Worm (Caenorhabditis elegans) whole organism, young adult: ENCODE data around the gene gdh-1.
A peak's percentile ranks its signal among the peaks of the same experiment; 100 is the strongest.

Source experiments
- F23B12.7 ChIP-seq: sonication (generic microtip); optimal IDR thresholded peaks from 2 replicates; lab custom pipeline; 2017; ENCODE audit warnings: missing genetic modification characterization, mild to moderate bottlenecking, missing compliant biosample characterization, antibody characterized with exemption, moderate library complexity; ENCODE audit not compliant: insufficient read depth
- Y56A3A.18 ChIP-seq: fragments of 200-800 bp; sonication (Bioruptor generic); IDR thresholded peaks from 2 replicates; pipeline ENCODE4 v1.3.6; 2022; ENCODE audit warnings: missing genetic modification reagents, missing genetic modification characterization, missing compliant biosample characterization
- ama-1 ChIP-seq, 3 experiments: fragments of 150-350 bp in 1 of 3; sonication (generic microtip) in 2 of 3; optimal IDR thresholded peaks; 2 replicates each; lab custom pipeline; 2014 to 2018; ENCODE audit warnings: missing biosample characterization in 2 of 3, missing genetic modification characterization in 2 of 3, missing genetic modification reagents in 2 of 3
- gei-17 ChIP-seq: fragments of 200-800 bp; sonication (Bioruptor generic); optimal IDR thresholded peaks from 2 replicates; lab custom pipeline; 2018; ENCODE audit warnings: mild to moderate bottlenecking, missing genetic modification characterization, missing compliant biosample characterization
- hsf-1 ChIP-seq: fragments of 200-800 bp; sonication (Bioruptor generic); IDR thresholded peaks from 2 replicates; pipeline ENCODE4 v1.3.6; 2022; ENCODE audit warnings: missing genetic modification reagents, missing genetic modification characterization, missing compliant biosample characterization
- let-526 ChIP-seq: fragments of 200-800 bp; sonication (Bioruptor generic); IDR thresholded peaks from 2 replicates; pipeline ENCODE4 v1.3.6; 2022; ENCODE audit warnings: missing genetic modification reagents, missing genetic modification characterization, missing compliant biosample characterization
- lin-35 ChIP-seq, 3 experiments: fragments of 150-350 bp in 2 of 3; sonication (generic microtip) in 1 of 3; optimal IDR thresholded peaks; 2 replicates each; lab custom pipeline; 2014 to 2018; ENCODE audit warnings: missing biosample characterization in 3 of 3, missing genetic modification characterization in 3 of 3, missing genetic modification reagents in 3 of 3
- lin-54 ChIP-seq: fragments of 200-800 bp; sonication (Bioruptor generic); optimal IDR thresholded peaks from 2 replicates; lab custom pipeline; 2018; ENCODE audit warnings: mild to moderate bottlenecking, missing genetic modification characterization, missing compliant biosample characterization
- lsl-1 ChIP-seq: fragments of 200-800 bp; sonication (Bioruptor generic); optimal IDR thresholded peaks from 2 replicates; lab custom pipeline; 2018; ENCODE audit warnings: mild to moderate bottlenecking, missing genetic modification characterization, moderate library complexity, missing compliant biosample characterization
- nfyb-1 ChIP-seq: fragments of 200-800 bp; sonication (Bioruptor generic); IDR thresholded peaks from 2 replicates; pipeline ENCODE4 v1.3.6; 2022; ENCODE audit warnings: missing genetic modification reagents, missing genetic modification characterization, missing compliant biosample characterization
- snpc-1.1 ChIP-seq: sonication (generic microtip); optimal IDR thresholded peaks from 2 replicates; lab custom pipeline; 2017; ENCODE audit warnings: missing genetic modification characterization, mild to moderate bottlenecking, missing compliant biosample characterization, antibody characterized with exemption, moderate library complexity, missing genotype, missing genetic modification reagents; ENCODE audit not compliant: insufficient read depth
- snpc-4 ChIP-seq, 5 experiments: fragments of 150-350 bp in 1 of 5; sonication (generic microtip) in 4 of 5; optimal IDR thresholded peaks; 2 replicates each; lab custom pipeline; 2014 to 2018; ENCODE audit warnings: missing genetic modification characterization in 5 of 5, missing biosample characterization in 3 of 5, antibody characterized with exemption in 2 of 5, mild to moderate bottlenecking in 2 of 5, missing compliant biosample characterization in 2 of 5, missing genotype in 2 of 5, moderate library complexity in 2 of 5, missing genetic modification reagents in 1 of 5
- tbp1 ChIP-seq: fragments of 200-800 bp; sonication (Bioruptor generic); optimal IDR thresholded peaks from 2 replicates; lab custom pipeline; 2018; ENCODE audit warnings: mild to moderate bottlenecking, missing genetic modification characterization, missing compliant biosample characterization
- ztf-28 ChIP-seq: fragments of 200-800 bp; sonication (Bioruptor generic); IDR thresholded peaks from 2 replicates; pipeline ENCODE4 v1.3.6; 2022; ENCODE audit warnings: missing genetic modification reagents, missing genetic modification characterization, missing compliant biosample characterization

DNA sequence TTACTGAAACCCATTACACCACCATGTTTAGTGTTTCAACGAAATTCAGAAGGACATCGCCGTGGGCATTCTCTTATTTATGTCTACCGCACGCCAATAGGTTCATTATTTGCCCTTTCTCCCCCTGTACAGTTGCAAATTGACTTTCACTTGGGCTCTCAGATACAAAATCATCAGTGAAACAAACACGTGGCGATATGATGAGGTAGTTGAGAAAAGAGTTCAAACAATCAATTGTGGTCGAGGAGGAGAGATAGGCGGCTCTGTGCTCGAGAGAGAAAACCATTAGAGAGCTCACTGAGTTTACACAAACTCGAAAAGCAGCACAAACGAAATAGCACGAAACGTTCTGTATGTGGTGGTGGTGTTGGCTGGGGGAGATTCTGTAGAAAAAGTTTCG is 4.0 kb downstream of the gdh-1 start:
- no peak for TF ChIP-seq nfyb-1 (GFP tag; lab: Robert Waterston, UW)
- TF ChIP-seq snpc-4 (GFP tag; optimal IDR thresholded peaks at IDR 0.05; lab: Kevin White, UChicago), result no peak
- no peak for TF ChIP-seq snpc-4 (tag; optimal IDR thresholded peaks at IDR 0.05; lab: Kevin White, UChicago)
- peak; percentile 53 for TF ChIP-seq ama-1 (optimal IDR thresholded peaks at IDR 0.05; lab: Kevin White, UChicago)
- no peak for TF ChIP-seq ama-1 (GFP tag; optimal IDR thresholded peaks at IDR 0.05; lab: Kevin White, UChicago)
- TF ChIP-seq lin-35 (GFP tag; optimal IDR thresholded peaks at IDR 0.05; lab: Kevin White, UChicago), result no peak
- no peak for TF ChIP-seq ztf-28 (GFP tag; lab: Robert Waterston, UW)
- TF ChIP-seq Y56A3A.18 (GFP tag; lab: Robert Waterston, UW), result no peak
- no peak for TF ChIP-seq snpc-1.1 (tag; lab: Kevin White, UChicago)
- TF ChIP-seq lin-54 (GFP tag; lab: Kevin White, UChicago), result peak; percentile 13
- no peak for TF ChIP-seq tbp1 (GFP tag; lab: Kevin White, UChicago)
- no peak for TF ChIP-seq let-526
- no peak for TF ChIP-seq hsf-1
- no peak for TF ChIP-seq gei-17
- no peak for TF ChIP-seq lsl-1 (GFP tag; lab: Kevin White, UChicago)
- no peak for TF ChIP-seq F23B12.7 (tag; lab: Kevin White, UChicago)
